Worm (Caenorhabditis elegans) whole organism, late embryonic: ENCODE results near the gene C18E9.2.

Source experiments
- ceh-18 ChIP-seq: sonication (generic microtip); optimal IDR thresholded peaks from 2 replicates; lab custom pipeline; 2016; ENCODE audit warnings: missing genetic modification characterization, missing compliant biosample characterization
- ceh-19 ChIP-seq: fragments of 200-800 bp; sonication (Bioruptor generic); optimal IDR thresholded peaks from 2 replicates; lab custom pipeline; 2018; ENCODE audit warnings: mild to moderate bottlenecking, missing genetic modification characterization, missing compliant biosample characterization
- ceh-22 ChIP-seq: sonication (generic microtip); optimal IDR thresholded peaks from 2 replicates; lab custom pipeline; 2017; ENCODE audit warnings: missing biosample characterization, missing genetic modification characterization
- elt-2 ChIP-seq: sonication (generic microtip); optimal IDR thresholded peaks from 2 replicates; lab custom pipeline; 2016; ENCODE audit warnings: missing genetic modification reagents, missing genetic modification characterization, missing compliant biosample characterization
- fkh-10 ChIP-seq: fragments of 150-350 bp; optimal IDR thresholded peaks from 2 replicates; lab custom pipeline; 2014; ENCODE audit warnings: missing biosample characterization, missing genetic modification reagents, missing genetic modification characterization
- hlh-30 ChIP-seq: sonication (generic microtip); optimal IDR thresholded peaks from 2 replicates; lab custom pipeline; 2017; ENCODE audit warnings: antibody characterized with exemption, missing genetic modification characterization, missing compliant biosample characterization; ENCODE audit not compliant: insufficient read depth
- nfya-1 ChIP-seq: sonication (generic microtip); optimal IDR thresholded peaks from 2 replicates; lab custom pipeline; 2017; ENCODE audit warnings: missing genetic modification characterization, mild to moderate bottlenecking, missing compliant biosample characterization, antibody characterized with exemption, moderate library complexity
- nhr-11 ChIP-seq: fragments of 150-350 bp; optimal IDR thresholded peaks from 2 replicates; lab custom pipeline; 2014; ENCODE audit warnings: missing biosample characterization, missing genetic modification characterization
- nhr-232 ChIP-seq: sonication (generic microtip); optimal IDR thresholded peaks from 2 replicates; lab custom pipeline; 2016; ENCODE audit warnings: missing genetic modification characterization, missing compliant biosample characterization
- rnt-1 ChIP-seq: sonication (generic microtip); optimal IDR thresholded peaks from 2 replicates; lab custom pipeline; 2016; ENCODE audit warnings: missing genetic modification characterization, missing compliant biosample characterization
- sdc-2 ChIP-seq: sonication (generic microtip); optimal IDR thresholded peaks from 2 replicates; lab custom pipeline; 2016; ENCODE audit warnings: missing genotype, missing genetic modification characterization, missing compliant biosample characterization
- sox-2 ChIP-seq: fragments of 200-800 bp; sonication (Bioruptor generic); IDR thresholded peaks from 2 replicates; pipeline ENCODE4 v1.3.6; 2022; ENCODE audit warnings: missing genetic modification reagents, missing genetic modification characterization, missing compliant biosample characterization
- tbx-2 ChIP-seq: sonication (generic microtip); optimal IDR thresholded peaks from 2 replicates; lab custom pipeline; 2016; ENCODE audit warnings: missing genetic modification characterization, missing compliant biosample characterization

ce11 chrII:8994336-8994735, 29.5 kb downstream of the C18E9.2 start, which contains the start of gene F44G4.1:
- TF ChIP-seq tbx-2 (no peak), rnt-1 (tag; lab: Kevin White, UChicago) (no peak), nfya-1 (tag; lab: Kevin White, UChicago) (no peak), sdc-2 (no peak), ceh-19 (GFP tag; lab: Kevin White, UChicago) (no peak), sox-2 (GFP tag; lab: Robert Waterston, UW) (no peak), ceh-22 (tag; lab: Kevin White, UChicago) (no peak), hlh-30 (no peak), elt-2 (tag; lab: Kevin White, UChicago) (no peak), fkh-10 (GFP tag; lab: Kevin White, UChicago) (no peak), nhr-11 (tag; lab: Kevin White, UChicago) (no peak), ceh-18 (no peak), nhr-232 (no peak)
